Worm (Caenorhabditis elegans) whole organism, L4 larva: ENCODE measurements around the gene F42A9.17.

Experiments
- aha-1 ChIP-seq: fragments of 150-350 bp; peaks from one replicate; lab custom pipeline; 2014; ENCODE audit warnings: missing biosample characterization, missing genetic modification characterization
- aly-2 ChIP-seq: sonication (generic microtip); optimal IDR thresholded peaks from 2 replicates; lab custom pipeline; 2018; ENCODE audit warnings: missing biosample characterization, missing genetic modification characterization
- ceh-20 ChIP-seq: fragments of 200-800 bp; sonication (Bioruptor generic); IDR thresholded peaks from 2 replicates; pipeline ENCODE4 v1.3.6; 2022; ENCODE audit warnings: missing genetic modification reagents, missing genetic modification characterization, missing compliant biosample characterization
- daf-16 ChIP-seq, 3 experiments: sonication (generic microtip); optimal IDR thresholded peaks; 2 replicates each; lab custom pipeline; 2016 to 2017; ENCODE audit warnings: missing genetic modification characterization in 3 of 3, missing genetic modification reagents in 3 of 3, mild to moderate bottlenecking in 2 of 3, missing compliant biosample characterization in 2 of 3, missing biosample characterization in 1 of 3, moderate library complexity in 1 of 3
- gei-8 ChIP-seq: fragments of 200-800 bp; sonication (Bioruptor generic); optimal IDR thresholded peaks from 2 replicates; lab custom pipeline; 2018; ENCODE audit warnings: mild to moderate bottlenecking, missing genetic modification characterization, missing compliant biosample characterization
- lin-1 ChIP-seq: fragments of 200-800 bp; sonication (Bioruptor generic); IDR thresholded peaks from 2 replicates; pipeline ENCODE4 v1.3.6; 2022; ENCODE audit warnings: missing genetic modification reagents, missing genetic modification characterization, missing compliant biosample characterization
- lin-38 ChIP-seq: fragments of 200-800 bp; sonication (Bioruptor generic); IDR thresholded peaks from 2 replicates; pipeline ENCODE4 v1.3.6; 2022; ENCODE audit warnings: missing genetic modification reagents, missing genetic modification characterization, missing compliant biosample characterization
- lin-39 ChIP-seq: fragments of 150-350 bp; optimal IDR thresholded peaks from 2 replicates; lab custom pipeline; 2014; ENCODE audit warnings: missing biosample characterization, missing genetic modification reagents, missing genetic modification characterization
- nhr-11 ChIP-seq: fragments of 150-350 bp; optimal IDR thresholded peaks from 2 replicates; lab custom pipeline; 2014; ENCODE audit warnings: missing biosample characterization, missing genetic modification characterization
- nhr-42 ChIP-seq: fragments of 200-800 bp; sonication (Bioruptor generic); IDR thresholded peaks from 2 replicates; pipeline ENCODE4 v1.3.6; 2022; ENCODE audit warnings: missing genetic modification characterization, missing compliant biosample characterization
- nhr-48 ChIP-seq: sonication (generic microtip); optimal IDR thresholded peaks from 2 replicates; lab custom pipeline; 2016; ENCODE audit warnings: mild to moderate bottlenecking, missing genetic modification characterization, missing compliant biosample characterization
- pha-4 ChIP-seq, 2 experiments: fragments of 150-350 bp in 1 of 2; fragments of 200-800 bp in 1 of 2; sonication (Bioruptor generic) in 1 of 2; IDR thresholded peaks in 1 of 2; optimal IDR thresholded peaks in 1 of 2; 2 replicates each; pipeline versions ENCODE4 v1.3.6 to Lab custom; 2014 to 2022; ENCODE audit warnings: missing genetic modification characterization in 2 of 2, missing genetic modification reagents in 2 of 2, missing biosample characterization in 1 of 2, missing compliant biosample characterization in 1 of 2
- skn-1 ChIP-seq: fragments of 150-350 bp; optimal IDR thresholded peaks from 2 replicates; lab custom pipeline; 2014; ENCODE audit warnings: missing biosample characterization, missing genetic modification characterization
- unc-62 ChIP-seq, 3 experiments: fragments of 150-350 bp in 1 of 3; sonication (generic microtip); optimal IDR thresholded peaks in 2 of 3; peaks in 1 of 3; 1 replicate in 1 of 3; 2 replicates in 2 of 3; lab custom pipeline; 2014 to 2017; ENCODE audit warnings: missing biosample characterization in 3 of 3, missing genetic modification characterization in 3 of 3, missing genetic modification reagents in 3 of 3, missing genotype in 1 of 3
- vab-7 ChIP-seq: fragments of 200-800 bp; sonication (Bioruptor generic); IDR thresholded peaks from 2 replicates; pipeline ENCODE4 v1.3.6; 2022; ENCODE audit warnings: missing genetic modification reagents, missing genetic modification characterization, missing compliant biosample characterization
- zfp-3 ChIP-seq: fragments of 200-800 bp; sonication (Bioruptor generic); conservative IDR thresholded peaks from 2 replicates; pipeline ENCODE4 v1.3.6; 2022; ENCODE audit warnings: missing genetic modification reagents, missing genetic modification characterization, missing compliant biosample characterization
- zip-11 ChIP-seq: fragments of 200-800 bp; sonication (Bioruptor generic); IDR thresholded peaks from 2 replicates; pipeline ENCODE4 v1.3.6; 2022; ENCODE audit warnings: missing genetic modification characterization, missing compliant biosample characterization

The F42A9.17 gene

ce11 chrIV:8570719-8571118 is 41.0 kb downstream of the F42A9.17 start:
- TF ChIP-seq nhr-48 = no peak
- TF ChIP-seq zip-11 (GFP tag; lab: Robert Waterston, UW) = no peak
- no peak for TF ChIP-seq nhr-42 (GFP tag; lab: Robert Waterston, UW)
- TF ChIP-seq gei-8 (GFP tag; lab: Kevin White, UChicago) = no peak
- TF ChIP-seq aha-1 (tag; lab: Kevin White, UChicago) = peak; percentile 10
- TF ChIP-seq pha-4 (GFP tag; IDR thresholded peaks at IDR 0.05; lab: Robert Waterston, UW) = no peak
- no peak for TF ChIP-seq pha-4 (tag; optimal IDR thresholded peaks at IDR 0.05; lab: Kevin White, UChicago)
- TF ChIP-seq daf-16 (GFP tag; optimal IDR thresholded peaks at IDR 0.05; lab: Kevin White, UChicago) = no peak
- no peak for TF ChIP-seq daf-16 (tag; optimal IDR thresholded peaks at IDR 0.05; lab: Kevin White, UChicago)
- TF ChIP-seq zfp-3 = no peak
- TF ChIP-seq skn-1 (tag; lab: Kevin White, UChicago) = no peak
- TF ChIP-seq vab-7 = no peak
- TF ChIP-seq ceh-20 = no peak
- TF ChIP-seq unc-62 (GFP tag; optimal IDR thresholded peaks at IDR 0.05 in 1 of 2; lab: Kevin White, UChicago) = peak in 1 of 2 experiments; percentile 92
- TF ChIP-seq unc-62 (tag; optimal IDR thresholded peaks at IDR 0.05; lab: Kevin White, UChicago) = no peak

ce11 chrIV:8570253-8570652 is 41.5 kb downstream of the F42A9.17 start, which contains the start of gene Y59H11AM.4:
TSS of gene Y59H11AM.4 (minus strand) at chrIV:8570353.
- TF ChIP-seq lin-39 (tag; lab: Kevin White, UChicago) (no peak), aly-2 (tag; lab: Kevin White, UChicago) (no peak), lin-1 (GFP tag; lab: Robert Waterston, UW) (no peak), unc-62 (GFP tag; optimal IDR thresholded peaks at IDR 0.05 in 1 of 2; lab: Kevin White, UChicago) (no peak), unc-62 (tag; optimal IDR thresholded peaks at IDR 0.05; lab: Kevin White, UChicago) (no peak), nhr-11 (no peak), lin-38 (GFP tag; lab: Robert Waterston, UW) (no peak), nhr-48 (no peak)
